Worm (Caenorhabditis elegans): Measurements from ENCODE around the gene rsf-1.

DNA sequence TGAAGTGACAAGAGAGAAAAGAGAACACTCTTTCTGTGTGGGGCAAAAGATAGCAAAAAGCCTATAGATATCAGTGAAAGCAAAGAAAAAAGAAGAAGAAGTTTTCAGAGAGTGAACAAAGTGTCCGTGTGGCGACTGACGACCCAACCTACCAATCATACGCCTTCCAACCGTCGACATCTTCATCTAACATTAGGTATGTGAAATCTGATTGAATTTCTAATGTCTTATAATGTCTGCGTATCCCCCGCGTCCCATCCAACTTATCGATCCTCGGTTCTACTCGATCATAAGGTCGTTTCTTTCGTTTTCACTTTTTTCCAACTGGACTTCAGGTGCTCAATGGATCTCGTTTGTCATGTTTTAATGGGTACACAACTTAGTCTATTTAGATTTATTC lies 1.1 kb downstream of the rsf-1 start:
- TF ChIP-seq B0310.2 (tag; optimal IDR thresholded peaks at IDR 0.05): no peak
- no peak for TF ChIP-seq ama-1 (optimal IDR thresholded peaks at IDR 0.05)
- TF ChIP-seq flt-1 (GFP tag; IDR thresholded peaks at IDR 0.05): no peak

Measured in whole organism, early embryonic.